Fruit fly (Drosophila melanogaster): ENCODE data around the gene corolla.

Gene corolla

DNA sequence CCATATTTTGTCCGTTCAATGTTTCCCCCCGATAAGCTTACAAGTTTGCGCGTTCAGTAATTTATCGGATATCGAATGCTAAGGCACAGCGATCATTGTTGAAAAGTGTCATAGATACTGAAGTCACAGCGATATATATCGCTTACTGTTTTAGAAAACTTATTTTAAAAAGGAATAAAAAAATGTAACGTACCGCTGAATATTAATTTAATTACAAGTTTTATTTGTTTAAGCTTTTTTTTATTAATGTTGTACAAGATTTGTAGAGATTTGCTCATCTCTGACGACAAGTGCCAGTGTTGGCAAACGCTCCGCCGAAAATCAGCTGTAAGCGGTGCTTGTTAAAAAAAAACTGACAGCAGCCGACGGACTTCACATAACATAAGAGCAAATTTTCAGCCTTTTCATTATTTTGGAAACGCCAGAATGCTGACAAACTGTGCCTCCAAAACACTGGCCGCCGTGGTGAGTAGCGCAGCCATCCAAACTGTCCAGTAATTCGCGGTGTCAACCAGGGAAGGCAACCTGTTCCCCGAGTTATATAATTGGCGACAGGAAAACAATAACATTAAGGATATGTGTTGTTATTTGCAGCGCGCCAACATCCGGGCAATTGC, at the start of gene corolla, which contains the start of gene ND-24:
Gene corolla (minus strand): TSS at position 52 of the 617 bp plus-strand sequence.
Gene ND-24 (plus strand): TSS at position 94 of the 617 bp plus-strand sequence.
- peak; percentile 87 for TF ChIP-seq CG17801 (GFP tag; optimal IDR thresholded peaks at IDR 0.05; ENCODE audit: partially characterized antibody)

DNA sequence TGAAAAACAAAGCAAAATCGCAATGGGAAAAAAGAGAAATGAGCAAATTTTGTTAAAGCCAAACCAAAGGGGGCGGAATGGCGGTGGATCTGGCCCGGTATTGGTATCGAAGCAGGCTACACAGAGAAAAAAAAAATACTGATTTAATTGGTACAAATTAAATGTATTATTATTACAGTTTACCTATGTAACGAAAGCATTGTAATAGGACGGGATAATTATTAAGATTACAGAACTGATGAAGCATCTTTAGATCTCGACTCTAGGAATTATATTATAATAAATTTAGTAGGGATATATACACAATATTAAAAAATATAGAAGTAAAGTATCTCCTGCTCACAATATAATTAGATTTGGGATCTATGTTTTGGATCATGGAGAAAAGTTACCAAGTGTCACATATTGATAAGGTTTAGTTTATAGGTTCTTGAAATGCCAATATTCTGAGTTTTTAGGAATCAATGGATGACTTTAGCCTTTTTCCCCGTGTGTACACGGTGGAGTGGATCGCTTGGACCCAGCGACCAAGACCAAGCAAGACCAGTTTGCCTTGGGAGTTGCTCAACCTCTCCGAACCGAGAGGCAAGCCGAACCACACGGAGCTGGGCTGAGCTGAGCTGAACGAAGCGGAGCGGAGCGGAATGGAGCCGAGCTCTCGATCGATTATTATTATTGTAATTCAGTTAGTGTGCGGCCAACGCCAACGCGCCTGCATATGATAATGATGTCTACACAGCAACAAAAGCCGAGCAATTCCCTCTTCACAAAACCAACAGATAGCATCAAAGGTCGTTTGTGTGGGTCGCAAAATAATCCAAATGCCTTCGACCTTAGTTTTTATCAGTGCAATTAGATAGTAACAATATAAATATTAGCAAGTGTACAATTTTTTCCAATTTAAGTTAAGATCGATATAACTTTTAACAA, 48.1 kb upstream of the corolla start:
- TF ChIP-seq CG17801 (GFP tag; optimal IDR thresholded peaks at IDR 0.05; ENCODE audit: partially characterized antibody) = no peak

DNA sequence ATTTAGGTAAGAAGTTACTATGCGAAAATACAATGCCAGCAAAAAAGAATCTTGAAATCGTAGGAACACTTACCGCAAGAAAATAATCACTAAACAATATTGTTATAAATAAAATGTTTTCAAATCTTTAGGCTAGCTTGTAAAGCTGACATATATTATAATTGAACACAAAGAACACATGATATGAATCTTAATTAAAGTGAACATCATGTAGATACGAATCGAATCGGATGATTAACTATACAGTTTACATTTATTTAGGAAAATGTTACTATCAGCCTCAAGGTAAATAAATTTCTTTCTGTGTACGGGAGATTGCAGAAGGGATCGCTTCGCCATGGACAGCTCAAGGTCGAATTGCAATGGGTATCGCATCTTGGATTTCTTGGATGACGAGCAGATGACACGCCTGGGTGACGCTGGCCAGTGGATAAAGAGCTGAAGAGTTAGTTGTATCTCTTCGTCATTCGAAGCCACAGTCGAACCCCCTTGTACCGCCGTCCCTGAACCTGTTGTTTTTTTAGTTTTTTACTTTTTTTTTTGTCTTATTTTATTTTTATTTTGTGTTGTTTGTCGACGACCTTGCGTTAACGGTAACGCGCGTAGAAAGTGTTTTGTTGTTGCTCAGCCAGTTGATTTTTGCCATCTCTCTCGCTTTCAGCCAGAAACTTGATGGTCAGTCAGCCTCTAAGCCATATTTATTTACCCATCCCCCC, 46.3 kb upstream of the corolla start:
- TF ChIP-seq CG17801 (GFP tag; optimal IDR thresholded peaks at IDR 0.05; ENCODE audit: partially characterized antibody) = no peak

DNA sequence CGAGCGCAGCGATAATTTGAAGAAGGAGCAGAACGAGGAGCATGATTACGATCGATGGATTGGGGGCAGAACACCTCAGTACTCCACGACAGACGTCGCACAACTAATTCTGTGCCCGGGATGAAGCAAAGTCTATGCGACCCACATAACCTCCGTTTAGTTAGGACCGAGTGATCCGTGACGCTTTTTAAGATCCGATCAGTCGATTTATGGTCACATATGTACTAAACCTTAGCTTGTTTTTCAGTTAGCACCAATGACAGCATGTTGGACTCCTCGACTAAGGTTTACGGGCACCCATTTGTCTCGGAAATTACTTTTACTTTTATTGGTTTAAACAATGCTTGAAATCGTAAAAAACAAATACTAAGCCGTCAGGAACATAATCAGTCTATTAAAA, 39.9 kb upstream of the corolla start, which contains the start of gene CG12990:
Gene CG12990 (minus strand): TSS at position 101 of the 400 bp plus-strand sequence.
- no peak for TF ChIP-seq CG17801 (GFP tag; optimal IDR thresholded peaks at IDR 0.05; ENCODE audit: partially characterized antibody)

DNA sequence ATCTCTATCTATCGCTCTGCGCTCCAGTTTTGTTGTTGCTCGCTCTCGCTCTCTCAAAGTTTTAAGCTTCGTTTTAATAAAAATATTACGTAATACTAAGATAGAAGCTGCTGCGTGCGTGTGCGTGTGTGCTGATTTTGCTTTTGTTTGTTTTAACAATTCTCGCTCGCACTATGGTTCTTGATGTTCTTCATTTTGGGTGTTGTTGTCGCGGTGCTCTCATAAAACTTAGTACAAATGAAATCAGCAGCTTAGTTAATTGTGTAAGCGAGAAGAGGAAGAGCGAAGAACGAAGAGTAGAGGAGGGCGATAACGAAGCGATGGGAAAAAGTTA, 27.2 kb upstream of the corolla start:
- no peak for TF ChIP-seq CG17801 (GFP tag; optimal IDR thresholded peaks at IDR 0.05; ENCODE audit: partially characterized antibody)

DNA sequence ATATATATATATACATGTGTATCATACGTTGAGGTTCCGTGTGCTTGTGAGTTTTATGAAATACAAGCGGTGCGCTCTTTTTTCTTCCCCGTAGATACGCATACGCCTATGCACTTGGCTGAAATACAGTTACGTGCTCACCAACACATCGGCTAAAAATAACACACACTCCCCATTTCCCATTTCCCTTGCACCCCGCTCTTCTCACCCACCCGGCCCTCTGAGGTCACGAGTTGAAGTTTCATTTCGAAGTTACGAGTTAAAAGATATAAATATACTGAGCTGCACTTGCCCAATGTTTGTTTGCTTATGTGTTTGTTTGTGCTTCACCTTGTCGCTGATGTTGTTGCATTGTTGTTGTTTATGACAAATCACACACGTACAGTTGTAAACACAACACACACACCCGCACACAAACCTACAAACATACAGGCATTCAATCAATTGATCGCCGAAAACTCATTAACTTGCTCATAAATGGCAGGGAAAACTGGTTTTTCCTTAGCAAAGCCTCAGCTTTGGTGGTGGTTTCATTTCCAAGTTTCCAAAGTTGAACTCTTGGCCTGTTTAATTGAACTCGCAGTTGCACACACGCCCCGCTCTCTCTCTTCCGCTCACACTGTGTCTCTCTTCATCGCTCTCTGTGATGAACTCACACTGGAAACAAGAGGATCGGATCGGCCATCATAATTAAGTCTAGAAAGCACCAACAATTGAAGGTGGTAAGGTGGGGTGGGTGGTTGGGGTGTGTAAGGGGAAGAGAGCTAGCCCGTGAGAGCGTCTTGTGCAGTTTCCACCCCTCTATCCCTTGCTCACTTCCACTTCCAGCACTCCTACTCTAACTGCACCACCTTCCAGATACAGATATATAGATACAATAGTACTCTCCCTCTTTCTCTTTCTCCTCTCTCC, 26.6 kb upstream of the corolla start:
- peak; percentile 12 for TF ChIP-seq CG17801 (GFP tag; optimal IDR thresholded peaks at IDR 0.05; ENCODE audit: partially characterized antibody)

DNA sequence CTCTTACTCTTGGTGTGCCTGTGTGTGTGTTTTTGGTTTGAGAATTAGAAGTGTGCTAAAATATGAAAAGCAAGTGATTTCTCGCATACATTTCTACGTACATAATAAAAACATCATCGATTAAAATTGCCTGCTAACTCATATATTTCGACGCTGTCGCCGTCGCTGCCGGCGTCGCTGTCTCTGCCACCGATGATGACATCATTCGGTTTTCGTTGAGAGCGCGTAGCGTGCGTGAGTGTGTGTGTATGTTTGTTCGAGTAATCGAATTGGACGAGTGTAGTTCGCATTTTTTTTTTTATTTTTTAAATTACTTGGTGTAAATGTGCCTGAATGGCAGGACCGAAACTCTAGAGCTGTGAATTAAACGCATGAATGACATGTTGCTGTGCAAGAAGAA, 25.9 kb upstream of the corolla start:
- TF ChIP-seq CG17801 (GFP tag; optimal IDR thresholded peaks at IDR 0.05; ENCODE audit: partially characterized antibody) = no peak

DNA sequence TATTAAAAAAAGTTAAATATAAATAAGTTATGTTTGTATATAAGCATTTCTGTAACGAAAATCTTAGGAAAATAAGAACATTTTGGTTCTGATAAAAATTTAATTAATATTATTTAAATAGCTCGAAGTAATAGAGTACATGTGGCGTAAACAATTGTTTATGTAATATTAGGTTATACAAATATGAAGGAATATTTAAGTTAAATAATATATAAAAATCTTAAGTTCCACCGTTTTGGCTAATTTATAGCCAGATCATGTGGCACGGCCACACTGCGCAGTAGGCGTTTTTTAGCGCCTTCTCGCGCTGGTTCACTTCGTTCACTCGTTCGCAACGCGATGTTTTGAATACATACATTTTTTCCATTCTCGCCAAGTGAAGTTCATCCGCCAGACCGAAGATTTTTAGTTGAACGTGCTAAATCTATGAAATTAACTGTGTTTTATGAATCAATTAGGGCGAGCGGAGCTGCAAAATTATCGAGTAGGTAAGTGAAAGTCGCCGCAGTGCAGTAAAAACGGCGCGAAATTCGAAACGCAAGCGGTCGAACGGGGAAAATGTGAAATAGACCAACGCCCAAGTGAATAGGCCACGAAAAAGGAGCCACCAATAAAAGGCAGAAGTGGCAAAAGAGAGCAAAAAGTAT, 25.3 kb upstream of the corolla start, which contains the start of gene beta-Spec:
Gene beta-Spec (plus strand): TSS at position 323 of the 647 bp plus-strand sequence.
- peak; percentile 19 for TF ChIP-seq CG17801 (GFP tag; optimal IDR thresholded peaks at IDR 0.05; ENCODE audit: partially characterized antibody)

DNA sequence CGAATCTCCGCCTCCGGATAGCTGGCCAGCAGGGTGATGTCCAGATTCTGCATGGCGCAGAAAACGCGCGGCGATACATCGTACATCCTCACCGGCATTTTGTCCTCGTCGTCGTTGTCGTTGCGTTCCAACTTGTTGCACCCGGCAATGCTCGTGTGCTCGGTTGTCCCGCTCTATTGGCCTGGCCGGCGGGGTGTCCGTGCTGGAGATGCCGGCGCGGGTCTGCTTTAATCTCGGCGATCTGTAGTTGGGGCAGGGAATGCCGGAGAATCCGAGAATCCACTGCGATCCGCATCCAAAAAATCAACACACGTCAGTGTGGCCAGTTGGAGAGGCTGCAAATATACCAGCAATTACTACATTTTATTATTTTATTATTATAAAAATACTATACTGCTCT, 24.7 kb upstream of the corolla start, which contains the start of gene IntS2:
Gene IntS2 (minus strand): TSS at position 318 of the 400 bp plus-strand sequence.
- no peak for TF ChIP-seq CG17801 (GFP tag; optimal IDR thresholded peaks at IDR 0.05; ENCODE audit: partially characterized antibody)

DNA sequence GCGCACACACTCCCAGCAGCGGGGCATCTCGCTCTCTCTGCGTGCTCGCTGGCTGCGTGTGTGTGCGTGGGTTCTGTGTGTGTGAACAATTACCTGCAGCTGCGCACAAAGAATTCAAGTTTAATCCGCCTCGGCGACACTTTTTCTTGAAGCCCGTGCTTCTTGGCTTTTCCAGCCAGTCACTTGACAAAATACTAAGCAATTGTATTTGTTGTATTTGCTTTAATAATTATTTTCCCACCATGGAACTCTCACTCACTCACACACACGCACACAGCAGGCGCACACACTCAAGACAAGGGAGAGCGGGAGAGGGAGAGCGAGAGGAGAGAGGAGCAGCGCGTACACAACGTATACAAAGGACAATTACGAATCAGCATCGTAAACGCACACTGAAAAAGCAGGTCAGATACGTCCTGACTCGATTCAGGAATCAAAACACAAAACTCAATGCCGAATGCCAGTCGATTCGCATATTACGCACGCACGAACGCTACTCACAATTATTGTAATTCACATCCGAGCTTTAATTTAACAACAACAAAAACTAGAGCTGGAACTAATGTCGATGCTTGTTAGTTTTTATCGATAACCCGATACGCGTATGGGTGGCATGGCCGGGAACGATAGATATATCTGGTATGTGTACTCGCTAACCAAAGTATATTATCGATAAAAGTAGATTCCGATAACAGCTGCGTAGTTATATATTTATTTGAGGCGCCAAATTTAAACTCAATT, 20.3 kb upstream of the corolla start, which contains the start of gene RhoGAPp190:
Gene RhoGAPp190 (minus strand): TSS at position 565 of the 741 bp plus-strand sequence.
- peak; percentile 62 for TF ChIP-seq CG17801 (GFP tag; optimal IDR thresholded peaks at IDR 0.05; ENCODE audit: partially characterized antibody)

DNA sequence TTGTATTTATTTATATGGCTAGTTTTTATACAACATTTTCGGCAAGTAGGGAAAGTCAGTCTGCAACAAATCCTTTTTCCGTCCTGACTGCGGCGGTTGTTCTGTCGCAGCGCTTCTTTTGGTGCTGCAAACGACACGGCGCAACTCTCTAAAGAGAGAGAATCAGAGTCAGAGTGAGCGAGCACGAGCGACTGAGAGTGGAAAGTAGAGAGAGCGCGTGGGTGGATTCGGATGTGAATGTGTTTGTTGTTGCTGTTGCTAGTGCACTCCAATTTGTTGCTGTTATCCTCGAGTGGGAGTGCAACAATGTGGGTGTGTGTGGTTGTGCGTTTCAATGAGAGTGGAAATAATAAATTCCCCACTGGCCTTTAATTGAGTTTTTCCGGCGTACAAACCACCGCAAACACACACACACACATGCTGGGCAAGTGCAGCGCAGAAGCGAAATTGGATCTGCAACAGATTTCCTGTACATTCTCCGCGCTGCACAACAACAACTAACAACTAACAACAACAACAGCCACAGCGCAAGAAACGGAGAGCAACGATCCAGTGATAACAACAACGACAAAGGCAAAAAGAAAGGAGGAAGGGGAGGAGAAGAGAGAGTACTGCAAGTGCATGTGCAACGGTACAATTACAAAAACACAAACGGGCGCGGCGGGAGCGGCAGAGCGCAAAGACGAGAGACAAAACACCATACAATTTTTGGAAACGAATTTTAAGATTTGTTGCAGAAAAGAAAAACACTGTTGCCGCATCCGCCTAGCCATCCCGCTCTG, 19.6 kb upstream of the corolla start:
- no peak for TF ChIP-seq CG17801 (GFP tag; optimal IDR thresholded peaks at IDR 0.05; ENCODE audit: partially characterized antibody)

DNA sequence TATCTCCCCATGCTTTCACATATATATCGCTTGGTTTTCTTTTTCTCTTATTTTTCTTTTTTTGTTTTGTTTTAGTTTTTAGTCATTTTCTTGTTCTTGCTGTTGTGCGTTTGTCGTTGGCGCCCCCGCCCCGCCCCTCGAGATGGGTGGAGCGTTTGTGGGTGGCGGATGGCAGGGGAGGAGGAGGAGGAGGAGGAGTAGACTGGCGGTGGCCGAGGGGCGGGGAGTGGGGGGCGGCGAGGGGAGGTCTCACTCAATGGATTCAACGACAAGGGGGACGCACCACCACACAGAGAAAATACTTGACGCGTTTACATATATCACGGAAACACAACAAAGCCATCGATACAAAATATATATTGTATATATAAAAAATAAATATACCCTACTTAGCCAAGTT, 9.0 kb upstream of the corolla start:
- no peak for TF ChIP-seq CG17801 (GFP tag; optimal IDR thresholded peaks at IDR 0.05; ENCODE audit: partially characterized antibody)

Data from ovary, adult (tissue).